Fruit fly (Drosophila melanogaster) whole organism, embryonic: ENCODE results near the gene CG11617.

Experiments used
- C15 ChIP-seq: fragments of 200-800 bp; sonication (Bioruptor generic); IDR thresholded peaks from 3 replicates; pipeline ENCODE4 v1.3.6; 2022; ENCODE audit warnings: missing biosample characterization, missing genetic modification characterization
- CG10147 ChIP-seq: fragments of 200-800 bp; sonication (Bioruptor generic); optimal IDR thresholded peaks from 2 replicates; lab custom pipeline; 2019; ENCODE audit warnings: missing biosample characterization, mild to moderate bottlenecking, missing genetic modification characterization, moderate library complexity
- CG10274 ChIP-seq: fragments of 200-800 bp; sonication (Bioruptor generic); optimal IDR thresholded peaks from 3 replicates; lab custom pipeline; 2017; ENCODE audit warnings: missing biosample characterization, mild to moderate bottlenecking, missing genetic modification characterization
- CG10543 ChIP-seq: fragments of 200-800 bp; sonication (Bioruptor generic); optimal IDR thresholded peaks from 3 replicates; lab custom pipeline; 2017; ENCODE audit warnings: missing biosample characterization, mild to moderate bottlenecking, missing genetic modification characterization, moderate library complexity
- CG12104 ChIP-seq: fragments of 200-800 bp; sonication (Bioruptor generic); optimal IDR thresholded peaks from 3 replicates; lab custom pipeline; 2016; ENCODE audit warnings: missing biosample characterization, missing genetic modification characterization
- CG12299 ChIP-seq: fragments of 200-800 bp; sonication (Bioruptor generic); optimal IDR thresholded peaks from 2 replicates; lab custom pipeline; 2018; ENCODE audit warnings: missing biosample characterization, mild to moderate bottlenecking, missing genetic modification characterization
- CG12391 ChIP-seq: fragments of 200-800 bp; sonication (Bioruptor generic); optimal IDR thresholded peaks from 3 replicates; lab custom pipeline; 2018; ENCODE audit warnings: missing biosample characterization, mild to moderate bottlenecking, missing genetic modification characterization, moderate library complexity
- CG12942 ChIP-seq: fragments of 200-800 bp; sonication (Bioruptor generic); optimal IDR thresholded peaks from 3 replicates; lab custom pipeline; 2016; ENCODE audit warnings: missing biosample characterization, missing genetic modification characterization
- CG13123 ChIP-seq: fragments of 200-800 bp; sonication (Bioruptor generic); optimal IDR thresholded peaks from 2 replicates; lab custom pipeline; 2016; ENCODE audit warnings: missing biosample characterization, missing genetic modification characterization
- CG13775 ChIP-seq: fragments of 200-800 bp; sonication (Bioruptor generic); optimal IDR thresholded peaks from 3 replicates; lab custom pipeline; 2017; ENCODE audit warnings: missing biosample characterization, mild to moderate bottlenecking, missing genetic modification characterization
- CG1647 ChIP-seq: fragments of 200-800 bp; sonication (Bioruptor generic); optimal IDR thresholded peaks from 3 replicates; lab custom pipeline; 2016; ENCODE audit warnings: missing biosample characterization, missing genetic modification characterization
- CG4282 ChIP-seq: fragments of 200-800 bp; sonication (Bioruptor generic); optimal IDR thresholded peaks from 2 replicates; lab custom pipeline; 2016; ENCODE audit warnings: missing biosample characterization, missing genetic modification characterization
- CG4328 ChIP-seq: fragments of 200-800 bp; sonication (Bioruptor generic); optimal IDR thresholded peaks from 3 replicates; lab custom pipeline; 2017; ENCODE audit warnings: missing biosample characterization, missing genetic modification reagents, missing genetic modification characterization
- CG6813 ChIP-seq: fragments of 200-800 bp; sonication (Bioruptor generic); optimal IDR thresholded peaks from 2 replicates; lab custom pipeline; 2017; ENCODE audit warnings: missing biosample characterization, missing genetic modification characterization, mild to moderate bottlenecking, moderate library complexity, missing genetic modification reagents
- CG7987 ChIP-seq: fragments of 200-800 bp; sonication (Bioruptor generic); optimal IDR thresholded peaks from 2 replicates; lab custom pipeline; 2018; ENCODE audit warnings: missing biosample characterization, mild to moderate bottlenecking, missing genetic modification characterization, moderate library complexity
- CkIIα-i1 ChIP-seq: fragments of 200-800 bp; sonication (Bioruptor generic); IDR thresholded peaks from 2 replicates; pipeline ENCODE4 v1.3.6; 2022; ENCODE audit warnings: missing biosample characterization, missing genetic modification characterization
- Dip3 ChIP-seq: fragments of 200-800 bp; sonication (Bioruptor generic); optimal IDR thresholded peaks from 3 replicates; lab custom pipeline; 2016; ENCODE audit warnings: missing biosample characterization, missing genetic modification characterization
- E2f1 ChIP-seq: fragments of 200-800 bp; sonication (Bioruptor generic); IDR thresholded peaks from 2 replicates; pipeline ENCODE4 v1.3.6; 2022; ENCODE audit warnings: missing biosample characterization, missing genetic modification characterization
- Ets97D ChIP-seq: fragments of 200-800 bp; sonication (Bioruptor generic); optimal IDR thresholded peaks from 3 replicates; lab custom pipeline; 2016; ENCODE audit warnings: missing biosample characterization, missing genetic modification characterization
- H2.0 ChIP-seq: fragments of 200-800 bp; sonication (Bioruptor generic); IDR thresholded peaks from 2 replicates; pipeline ENCODE4 v1.3.6; 2022; ENCODE audit warnings: missing biosample characterization, missing genetic modification characterization
- MTF-1 ChIP-seq: fragments of 200-800 bp; sonication (Bioruptor generic); optimal IDR thresholded peaks from 2 replicates; lab custom pipeline; 2018; ENCODE audit warnings: missing biosample characterization, mild to moderate bottlenecking, missing genetic modification characterization, borderline replicate concordance
- Mrtf ChIP-seq: fragments of 200-800 bp; sonication (Bioruptor generic); IDR thresholded peaks from 3 replicates; pipeline ENCODE4 v1.3.6; 2022; ENCODE audit warnings: missing biosample characterization, missing genetic modification characterization
- Neu2 ChIP-seq: fragments of 200-800 bp; sonication (Bioruptor generic); optimal IDR thresholded peaks from 3 replicates; lab custom pipeline; 2016; ENCODE audit warnings: missing biosample characterization, missing genetic modification characterization, borderline replicate concordance
- Nf-YA ChIP-seq: fragments of 200-800 bp; sonication (Bioruptor generic); IDR thresholded peaks from 2 replicates; pipeline ENCODE4 v1.3.6; 2022; ENCODE audit warnings: missing biosample characterization, missing genetic modification characterization
- Optix ChIP-seq: fragments of 200-800 bp; sonication (Bioruptor generic); IDR thresholded peaks from 3 replicates; pipeline ENCODE4 v1.3.6; 2022; ENCODE audit warnings: missing biosample characterization, missing genetic modification characterization
- PHDP ChIP-seq: fragments of 200-800 bp; sonication (Bioruptor generic); optimal IDR thresholded peaks from 3 replicates; lab custom pipeline; 2018; ENCODE audit warnings: missing biosample characterization, mild to moderate bottlenecking, missing genetic modification characterization, moderate library complexity
- Ravus ChIP-seq: fragments of 200-800 bp; sonication (Bioruptor generic); IDR thresholded peaks from 2 replicates; pipeline ENCODE4 v1.3.6; 2022; ENCODE audit warnings: missing biosample characterization, missing genetic modification characterization
- Tbp ChIP-seq: fragments of >200 bp; optimal IDR thresholded peaks from 2 replicates; lab custom pipeline; 2018; ENCODE audit warnings: missing biosample characterization, missing genetic modification characterization
- Trl ChIP-seq, 3 experiments: fragments of >200 bp in 2 of 3; fragments of 200-800 bp in 1 of 3; sonication (Bioruptor generic) in 1 of 3; optimal IDR thresholded peaks; 2 replicates in 1 of 3; 3 replicates in 2 of 3; lab custom pipeline; 2016 to 2017; ENCODE audit warnings: missing biosample characterization in 1 of 3, missing genetic modification characterization in 1 of 3
- YL-1 ChIP-seq: fragments of 200-800 bp; sonication (Bioruptor generic); optimal IDR thresholded peaks from 3 replicates; lab custom pipeline; 2017; ENCODE audit warnings: missing biosample characterization, mild to moderate bottlenecking, missing genetic modification characterization
- ab ChIP-seq: fragments of 200-800 bp; sonication (Bioruptor generic); optimal IDR thresholded peaks from 2 replicates; lab custom pipeline; 2016; ENCODE audit warnings: missing biosample characterization, missing genetic modification characterization
- abd-A ChIP-seq: fragments of 200-800 bp; sonication (Bioruptor generic); optimal IDR thresholded peaks from 3 replicates; lab custom pipeline; 2019; ENCODE audit warnings: missing biosample characterization, mild to moderate bottlenecking, missing genetic modification characterization, moderate library complexity
- dan ChIP-seq: fragments of 200-800 bp; sonication (Bioruptor generic); IDR thresholded peaks from 2 replicates; pipeline ENCODE4 v1.3.6; 2022; ENCODE audit warnings: missing biosample characterization, missing genetic modification characterization
- gcm ChIP-seq: fragments of 200-800 bp; sonication (Bioruptor generic); optimal IDR thresholded peaks from 2 replicates; lab custom pipeline; 2019; ENCODE audit warnings: missing biosample characterization, mild to moderate bottlenecking, missing genetic modification characterization, moderate library complexity
- gem ChIP-seq: fragments of 200-800 bp; sonication (Bioruptor generic); optimal IDR thresholded peaks from 2 replicates; lab custom pipeline; 2019; ENCODE audit warnings: missing biosample characterization, mild to moderate bottlenecking, missing genetic modification characterization, moderate library complexity
- lbe ChIP-seq: fragments of 200-800 bp; sonication (Bioruptor generic); optimal IDR thresholded peaks from 2 replicates; lab custom pipeline; 2016; ENCODE audit warnings: missing biosample characterization, mild to moderate bottlenecking, missing genetic modification characterization
- lola ChIP-seq, 3 experiments: fragments of >200 bp in 2 of 3; fragments of 200-800 bp in 1 of 3; sonication (Bioruptor generic) in 1 of 3; optimal IDR thresholded peaks; 2 replicates each; lab custom pipeline; 2017 to 2019; ENCODE audit warnings: missing biosample characterization in 3 of 3, missing genetic modification characterization in 3 of 3, mild to moderate bottlenecking in 1 of 3, moderate library complexity in 1 of 3
- luna ChIP-seq: fragments of 200-800 bp; sonication (Bioruptor generic); optimal IDR thresholded peaks from 2 replicates; lab custom pipeline; 2016; ENCODE audit warnings: missing biosample characterization, missing genetic modification characterization
- maf-S ChIP-seq: fragments of 200-800 bp; sonication (Bioruptor generic); optimal IDR thresholded peaks from 2 replicates; lab custom pipeline; 2016; ENCODE audit warnings: missing biosample characterization, missing genetic modification characterization
- mirr ChIP-seq: fragments of 200-800 bp; sonication (Bioruptor generic); optimal IDR thresholded peaks from 3 replicates; lab custom pipeline; 2018; ENCODE audit warnings: missing biosample characterization, mild to moderate bottlenecking, missing genetic modification characterization
- peb ChIP-seq: fragments of 200-800 bp; sonication (Bioruptor generic); IDR thresholded peaks from 2 replicates; pipeline ENCODE4 v1.3.6; 2022; ENCODE audit warnings: missing biosample characterization, missing genetic modification characterization
- ro ChIP-seq: fragments of 200-800 bp; sonication (Bioruptor generic); IDR thresholded peaks from 2 replicates; pipeline ENCODE4 v1.3.6; 2022; ENCODE audit warnings: missing biosample characterization, missing genetic modification characterization
- sna ChIP-seq: fragments of 200-800 bp; sonication (Bioruptor generic); IDR thresholded peaks from 2 replicates; pipeline ENCODE4 v1.3.6; 2022; ENCODE audit warnings: missing biosample characterization, missing genetic modification characterization; ENCODE audit not compliant: partially characterized antibody
- stwl ChIP-seq: fragments of 200-800 bp; sonication (Bioruptor generic); optimal IDR thresholded peaks from 3 replicates; lab custom pipeline; 2018; ENCODE audit warnings: missing biosample characterization, mild to moderate bottlenecking, missing genetic modification characterization, moderate library complexity
- tin ChIP-seq: fragments of 200-800 bp; sonication (Bioruptor generic); optimal IDR thresholded peaks from 3 replicates; lab custom pipeline; 2016; ENCODE audit warnings: missing biosample characterization, missing genetic modification characterization

Gene CG11617

DNA sequence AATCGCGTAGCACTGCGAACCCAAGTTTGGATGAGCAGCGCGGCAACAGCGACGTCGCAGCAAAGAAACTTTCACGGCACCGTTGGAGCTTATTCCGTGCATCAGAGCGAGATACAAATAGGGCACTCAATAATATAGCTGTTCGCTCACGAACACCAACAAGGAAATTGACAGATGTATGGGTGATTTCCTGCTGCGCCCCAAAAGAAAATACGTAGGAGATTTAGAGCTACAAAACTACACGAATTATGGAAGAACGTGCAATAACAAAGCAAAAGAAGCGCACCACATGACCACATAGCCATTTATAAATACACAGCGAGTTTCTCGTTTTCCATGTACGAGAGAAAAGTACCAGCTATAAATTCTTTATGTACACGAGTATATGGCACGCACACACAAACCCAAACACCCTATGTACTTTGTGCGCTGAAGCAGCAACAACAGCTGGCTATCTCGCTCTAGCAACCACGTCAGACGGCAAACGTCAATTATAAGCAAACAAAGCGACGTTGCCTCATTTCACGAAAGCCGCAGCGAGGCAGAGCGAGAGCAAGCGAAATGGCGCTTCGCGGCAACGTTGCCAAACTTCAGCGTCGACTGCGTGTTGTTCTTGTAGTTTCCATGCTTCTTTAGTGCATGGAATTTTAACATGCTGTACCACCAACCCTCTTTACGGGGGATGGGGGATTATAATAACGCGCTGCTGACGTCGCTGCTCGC is 45.5 kb downstream of the CG11617 start (continued):
- TF ChIP-seq dan (GFP tag; lab: Robert Waterston, UW) (no peak), CG12299 (tag; lab: Kevin White, UChicago) (peak; percentile 64), abd-A (tag; lab: Kevin White, UChicago) (peak; percentile 99), CG10543 (GFP tag; lab: Kevin White, UChicago) (peak; percentile 94), PHDP (tag; lab: Kevin White, UChicago) (peak; percentile 8), maf-S (no peak), lola (GFP tag; optimal IDR thresholded peaks at IDR 0.05; lab: Kevin White, UChicago) (no peak), CG13123 (GFP tag; lab: Kevin White, UChicago) (no peak)

DNA sequence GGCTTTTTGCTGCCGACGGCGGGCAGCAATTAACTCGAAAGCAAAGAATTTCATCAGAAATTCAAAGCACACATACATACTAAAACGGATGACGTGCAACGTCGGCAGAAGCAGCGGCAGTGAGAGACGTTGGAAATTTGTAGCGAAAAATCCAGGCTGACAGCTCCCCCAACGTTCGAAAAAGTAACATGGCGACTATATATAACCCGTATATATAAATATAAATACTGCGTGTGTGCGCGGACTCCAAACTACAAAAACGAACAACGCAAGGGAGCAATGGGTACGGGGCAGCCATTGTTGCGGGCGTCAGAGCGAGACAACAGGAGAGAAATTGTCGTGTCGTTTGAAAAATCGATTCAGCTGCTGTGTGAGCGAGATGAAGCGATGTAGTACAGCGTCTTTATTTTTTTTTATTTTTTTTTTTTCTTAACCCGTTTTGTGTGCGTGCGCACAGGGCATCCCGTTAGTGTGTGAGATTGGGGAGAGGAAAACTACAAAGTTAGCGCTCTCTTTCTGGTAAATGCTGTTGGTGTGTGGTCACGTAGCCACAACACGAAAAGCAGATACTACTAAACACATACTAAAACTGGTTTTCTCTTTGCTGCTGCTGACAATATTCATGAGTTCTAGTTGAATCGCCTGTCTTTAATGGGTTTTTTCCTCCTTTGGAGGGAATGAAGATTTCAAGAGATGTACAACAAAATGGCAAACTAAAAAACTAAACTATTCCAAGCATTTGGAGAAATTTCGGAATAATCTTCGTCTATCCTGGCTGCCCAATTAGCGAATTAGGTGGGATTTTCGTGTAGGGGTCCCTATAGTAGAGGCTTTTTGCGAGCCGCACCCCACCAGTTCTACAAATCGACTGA is 46.3 kb downstream of the CG11617 start:
- no peak for TF ChIP-seq Ravus (GFP tag; lab: Robert Waterston, UW)
- TF ChIP-seq H2.0 (GFP tag; lab: Robert Waterston, UW): no peak
- TF ChIP-seq ab (GFP tag; lab: Kevin White, UChicago): no peak
- TF ChIP-seq Dip3 (GFP tag; lab: Kevin White, UChicago): peak; percentile 30
- TF ChIP-seq Mrtf: no peak
- peak; percentile 54 for TF ChIP-seq MTF-1 (GFP tag; lab: Kevin White, UChicago)
- TF ChIP-seq CG6813 (GFP tag; lab: Kevin White, UChicago): no peak
- TF ChIP-seq CG7987 (GFP tag; lab: Kevin White, UChicago): peak; percentile 10
- TF ChIP-seq YL-1 (GFP tag; lab: Kevin White, UChicago): peak; percentile 26
- TF ChIP-seq CG13775: no peak
- TF ChIP-seq mirr (GFP tag; lab: Kevin White, UChicago): peak; percentile 86
- no peak for TF ChIP-seq Neu2 (GFP tag; lab: Kevin White, UChicago)
- TF ChIP-seq gem: peak; percentile 6
- TF ChIP-seq CG4328: peak; percentile 70
- peak; percentile 63 to 85 for TF ChIP-seq Trl (optimal IDR thresholded peaks at IDR 0.05; lab: Kevin White, UChicago)
- TF ChIP-seq Trl (GFP tag; optimal IDR thresholded peaks at IDR 0.05; lab: Kevin White, UChicago): peak; percentile 12
- peak; percentile 63 for TF ChIP-seq gcm (GFP tag; lab: Kevin White, UChicago)
- TF ChIP-seq CG12942 (GFP tag; lab: Kevin White, UChicago): no peak
- no peak for TF ChIP-seq Optix
- TF ChIP-seq E2f1 (GFP tag; lab: Robert Waterston, UW): no peak
- no peak for TF ChIP-seq CG1647 (GFP tag; lab: Kevin White, UChicago)
- TF ChIP-seq tin: peak; percentile 9
- peak; percentile 99 for TF ChIP-seq abd-A (tag; lab: Kevin White, UChicago)
- TF ChIP-seq CG4282 (GFP tag; lab: Kevin White, UChicago): no peak
- TF ChIP-seq CG12391 (tag; lab: Kevin White, UChicago): peak; percentile 36
- TF ChIP-seq CG10147 (GFP tag; lab: Kevin White, UChicago): peak; percentile 62
- no peak for TF ChIP-seq Nf-YA (GFP tag; lab: Robert Waterston, UW)
- TF ChIP-seq luna (GFP tag; lab: Kevin White, UChicago): no peak
- no peak for TF ChIP-seq sna (GFP tag; lab: Robert Waterston, UW)
- TF ChIP-seq peb (GFP tag; lab: Robert Waterston, UW): no peak
- TF ChIP-seq lbe (GFP tag; lab: Kevin White, UChicago): peak; percentile 89
- TF ChIP-seq ro: no peak
- TF ChIP-seq C15 (GFP tag; lab: Robert Waterston, UW): no peak
- no peak for TF ChIP-seq Tbp (GFP tag; lab: Kevin White, UChicago)
- no peak for TF ChIP-seq CG10274 (GFP tag; lab: Kevin White, UChicago)
- no peak for TF ChIP-seq CG12104 (GFP tag; lab: Kevin White, UChicago)
- TF ChIP-seq lola (GFP tag; optimal IDR thresholded peaks at IDR 0.05; lab: Kevin White, UChicago): peak in 1 of 3 experiments; percentile 18
- no peak for TF ChIP-seq Ets97D (GFP tag; lab: Kevin White, UChicago)
- no peak for TF ChIP-seq CG13123 (GFP tag; lab: Kevin White, UChicago)
- TF ChIP-seq stwl (tag; lab: Kevin White, UChicago): no peak
- no peak for TF ChIP-seq CkIIα-i1
